Worm (Caenorhabditis elegans): ENCODE measurements around the gene cpr-5.
A peak's percentile ranks its signal among the peaks of the same experiment; 100 is the strongest.

Gene cpr-5

ce11 chrV:1133840-1134239 is at the start of gene cpr-5:
cpr-5 (minus strand) TSS chrV:1134036.
- no peak for TF ChIP-seq ztf-11 (tag; optimal IDR thresholded peaks at IDR 0.05)
- peak; percentile 63 for TF ChIP-seq elt-2 (tag; optimal IDR thresholded peaks at IDR 0.05)

ce11 chrV:1179279-1179678 is 45.4 kb upstream of the cpr-5 start, which contains the start of gene F25A2.1:
F25A2.1 (plus strand) TSS chrV:1179579.
- no peak for TF ChIP-seq mep-1 (tag; optimal IDR thresholded peaks at IDR 0.05)
- no peak for TF ChIP-seq efl-1 (optimal IDR thresholded peaks at IDR 0.05)
- TF ChIP-seq efl-1 (GFP tag; optimal IDR thresholded peaks at IDR 0.05 in 1 of 2), result peak in 1 of 2 experiments; percentile 46

ce11 chrV:1176277-1176839 is 42.5 kb upstream of the cpr-5 start, which contains the start of gene T21H3.1:
T21H3.1 (plus strand) TSS chrV:1176724.
- TF ChIP-seq skn-1 (tag; optimal IDR thresholded peaks at IDR 0.05) (no peak), sptf-1 (tag; optimal IDR thresholded peaks at IDR 0.05) (no peak), zag-1 (tag; optimal IDR thresholded peaks at IDR 0.05) (no peak), sox-4 (tag; optimal IDR thresholded peaks at IDR 0.05) (no peak), efl-3 (GFP tag; optimal IDR thresholded peaks at IDR 0.05) (no peak), unc-30 (tag; optimal IDR thresholded peaks at IDR 0.05) (no peak), ceh-82 (tag; optimal IDR thresholded peaks at IDR 0.05) (no peak), lsy-2 (tag; optimal IDR thresholded peaks at IDR 0.05) (no peak), tlp-1 (tag; optimal IDR thresholded peaks at IDR 0.05) (peak; percentile 31), efl-1 (optimal IDR thresholded peaks at IDR 0.05) (no peak), efl-1 (GFP tag; optimal IDR thresholded peaks at IDR 0.05 in 1 of 2) (peak in 1 of 2 experiments; percentile 26), fos-1 (tag; optimal IDR thresholded peaks at IDR 0.05) (no peak), ceh-90 (tag; optimal IDR thresholded peaks at IDR 0.05) (no peak), ceh-88 (GFP tag; IDR thresholded peaks at IDR 0.05) (no peak), elt-2 (tag; optimal IDR thresholded peaks at IDR 0.05) (peak; percentile 74), nhr-47 (tag; optimal IDR thresholded peaks at IDR 0.05) (no peak), nhr-19 (GFP tag; conservative IDR thresholded peaks at IDR 0.05) (no peak), lin-35 (GFP tag; optimal IDR thresholded peaks at IDR 0.05) (peak in 1 of 2 experiments; percentile 17), pqm-1 (tag; optimal IDR thresholded peaks at IDR 0.05) (peak; percentile 31), lin-39 (tag; optimal IDR thresholded peaks at IDR 0.05) (no peak), mef-2 (tag; optimal IDR thresholded peaks at IDR 0.05) (no peak)

- no peak for TF ChIP-seq egl-27 (tag; optimal IDR thresholded peaks at IDR 0.05)
- TF ChIP-seq nhr-12 (tag; optimal IDR thresholded peaks at IDR 0.05), result no peak
- no peak for TF ChIP-seq alr-1 (tag; optimal IDR thresholded peaks at IDR 0.05; ENCODE audit: borderline replicate concordance)
- no peak for TF ChIP-seq sup-37 (GFP tag; optimal IDR thresholded peaks at IDR 0.05)
- no peak for TF ChIP-seq ceh-90 (tag; optimal IDR thresholded peaks at IDR 0.05)
- no peak for TF ChIP-seq ztf-4 (tag; optimal IDR thresholded peaks at IDR 0.05)
- no peak for TF ChIP-seq nhr-77 (tag; optimal IDR thresholded peaks at IDR 0.05)
- TF ChIP-seq nhr-85 (tag), result no peak
- TF ChIP-seq aha-1 (tag; optimal IDR thresholded peaks at IDR 0.05), result no peak
- no peak for TF ChIP-seq mab-9 (GFP tag; IDR thresholded peaks at IDR 0.05)
- TF ChIP-seq elt-2 (tag; optimal IDR thresholded peaks at IDR 0.05), result no peak
- no peak for TF ChIP-seq pqm-1 (tag; optimal IDR thresholded peaks at IDR 0.05)
- no peak for TF ChIP-seq fos-1 (tag; optimal IDR thresholded peaks at IDR 0.05)
- TF ChIP-seq ceh-82 (tag; optimal IDR thresholded peaks at IDR 0.05), result no peak
- TF ChIP-seq efl-3 (GFP tag; optimal IDR thresholded peaks at IDR 0.05), result no peak
- TF ChIP-seq hpl-2 (GFP tag; optimal IDR thresholded peaks at IDR 0.05), result no peak
These were observed 36.8 kb upstream of the cpr-5 start for ce11 chrV:1170591-1170990.

- TF ChIP-seq nhr-85 (tag), result no peak
- no peak for TF ChIP-seq nhr-47 (tag; optimal IDR thresholded peaks at IDR 0.05)
- TF ChIP-seq dsc-1 (tag; optimal IDR thresholded peaks at IDR 0.05), result no peak
- TF ChIP-seq aly-2 (tag; optimal IDR thresholded peaks at IDR 0.05), result no peak
- no peak for TF ChIP-seq mab-9 (GFP tag; IDR thresholded peaks at IDR 0.05)
- TF ChIP-seq fos-1 (tag; optimal IDR thresholded peaks at IDR 0.05), result no peak
These were observed 31.4 kb upstream of the cpr-5 start, which contains the start of gene ptr-16 for ce11 chrV:1165090-1165761. ptr-16 (plus strand) TSS chrV:1165711.

Measured in whole organism, L1 larva.